Fruit fly (Drosophila melanogaster) whole organism: Measurements from ENCODE around the gene Nprl2.

Experiments used
- CG8478 ChIP-seq: fragments of >200 bp; optimal IDR thresholded peaks from 2 replicates; lab custom pipeline; 2018; ENCODE audit warnings: inconsistent platforms
- Dll ChIP-seq: fragments of >200 bp; optimal IDR thresholded peaks from 2 replicates; lab custom pipeline; 2017
- EcR ChIP-seq, 2 experiments: fragments of >200 bp; optimal IDR thresholded peaks; 2 replicates each; lab custom pipeline; 2017; ENCODE audit warnings: missing biosample characterization in 2 of 2, missing genetic modification characterization in 2 of 2, missing genetic modification reagents in 2 of 2
- pan ChIP-seq: fragments of >200 bp; optimal IDR thresholded peaks from 2 replicates; lab custom pipeline; 2017
- psq ChIP-seq: fragments of >200 bp; optimal IDR thresholded peaks from 2 replicates; lab custom pipeline; 2017
- usp ChIP-seq: fragments of >200 bp; optimal IDR thresholded peaks from 2 replicates; lab custom pipeline; 2017; ENCODE audit warnings: missing biosample characterization, missing genetic modification characterization, mixed read lengths

DNA sequence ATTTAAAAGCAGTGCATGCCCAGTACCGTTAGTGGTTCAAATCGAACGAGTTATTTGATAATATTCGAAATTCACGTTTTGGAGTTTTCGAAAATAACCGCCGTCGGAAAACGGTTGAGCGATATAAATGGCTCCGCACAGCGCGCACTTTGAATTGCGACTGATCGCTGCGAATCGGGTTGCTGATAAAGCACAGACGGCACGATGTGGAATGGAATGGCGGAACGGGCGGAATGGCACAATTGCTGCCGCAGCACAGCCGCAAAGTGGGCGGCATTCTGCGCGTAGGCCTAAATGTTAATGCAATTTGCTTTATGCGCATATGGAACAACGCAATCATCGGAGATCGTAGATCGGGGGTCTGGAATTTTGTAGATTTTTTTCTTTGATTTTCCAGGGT lies 9.5 kb downstream of the Nprl2 start:
- TF ChIP-seq CG8478 (lab: Kevin White, UChicago): no peak
- no peak for TF ChIP-seq psq (lab: Kevin White, UChicago)
- TF ChIP-seq Dll (lab: Kevin White, UChicago): no peak
- TF ChIP-seq usp: no peak
- TF ChIP-seq EcR (GFP tag; optimal IDR thresholded peaks at IDR 0.05; lab: Kevin White, UChicago): no peak
- TF ChIP-seq pan (lab: Kevin White, UChicago): no peak
